Worm (Caenorhabditis elegans) whole organism, L1 larva: ENCODE results near the gene pafo-1.

Source experiments
- C04F5.9 ChIP-seq: sonication (generic microtip); optimal IDR thresholded peaks from 2 replicates; lab custom pipeline; 2016; ENCODE audit warnings: missing genetic modification characterization, missing compliant biosample characterization
- F16B12.6 ChIP-seq: fragments of 150-350 bp; optimal IDR thresholded peaks from 2 replicates; lab custom pipeline; 2014; ENCODE audit warnings: missing biosample characterization, missing genetic modification characterization
- Y116A8C.19 ChIP-seq: sonication (generic microtip); optimal IDR thresholded peaks from 2 replicates; lab custom pipeline; 2016; ENCODE audit warnings: missing compliant biosample characterization, missing genetic modification characterization, borderline replicate concordance
- alr-1 ChIP-seq: fragments of 200-800 bp; sonication (Bioruptor generic); optimal IDR thresholded peaks from 2 replicates; lab custom pipeline; 2018; ENCODE audit warnings: borderline replicate concordance, mild to moderate bottlenecking, missing genetic modification characterization, missing compliant biosample characterization
- aly-2 ChIP-seq: fragments of 150-350 bp; optimal IDR thresholded peaks from 2 replicates; lab custom pipeline; 2014; ENCODE audit warnings: missing biosample characterization, missing genetic modification characterization
- ama-1 ChIP-seq: fragments of 150-350 bp; optimal IDR thresholded peaks from 2 replicates; lab custom pipeline; 2014
- blmp-1 ChIP-seq: fragments of 150-350 bp; optimal IDR thresholded peaks from 2 replicates; lab custom pipeline; 2014; ENCODE audit warnings: missing biosample characterization, missing genetic modification characterization
- ceh-63 ChIP-seq: fragments of 200-800 bp; sonication (Bioruptor generic); optimal IDR thresholded peaks from 2 replicates; lab custom pipeline; 2018; ENCODE audit warnings: mild to moderate bottlenecking, missing genetic modification characterization, missing compliant biosample characterization
- ceh-8 ChIP-seq: fragments of 200-800 bp; sonication (Bioruptor generic); optimal IDR thresholded peaks from 2 replicates; lab custom pipeline; 2018; ENCODE audit warnings: mild to moderate bottlenecking, missing genetic modification characterization, moderate library complexity, missing compliant biosample characterization
- ceh-82 ChIP-seq, 3 experiments: fragments of 150-350 bp in 1 of 3; sonication (generic microtip) in 2 of 3; optimal IDR thresholded peaks; 2 replicates each; lab custom pipeline; 2014 to 2017; ENCODE audit warnings: missing biosample characterization in 3 of 3, missing genetic modification characterization in 3 of 3
- ceh-88 ChIP-seq: fragments of 200-800 bp; sonication (Bioruptor generic); IDR thresholded peaks from 2 replicates; pipeline ENCODE4 v1.3.6; 2022; ENCODE audit warnings: missing genetic modification characterization, missing compliant biosample characterization
- ceh-90 ChIP-seq: sonication (generic microtip); optimal IDR thresholded peaks from 2 replicates; lab custom pipeline; 2016; ENCODE audit warnings: missing genetic modification characterization, missing compliant biosample characterization
- ces-1 ChIP-seq: fragments of 150-350 bp; optimal IDR thresholded peaks from 2 replicates; lab custom pipeline; 2014; ENCODE audit warnings: missing biosample characterization, missing genetic modification reagents, missing genetic modification characterization
- dpl-1 ChIP-seq, 3 experiments: fragments of 150-350 bp in 2 of 3; sonication (generic microtip) in 1 of 3; optimal IDR thresholded peaks; 2 replicates each; lab custom pipeline; 2014 to 2017; ENCODE audit warnings: missing biosample characterization in 3 of 3, missing genetic modification characterization in 3 of 3, missing genetic modification reagents in 3 of 3
- efl-3 ChIP-seq: fragments of 200-800 bp; sonication (Bioruptor generic); optimal IDR thresholded peaks from 2 replicates; lab custom pipeline; 2018; ENCODE audit warnings: mild to moderate bottlenecking, missing genetic modification characterization, missing compliant biosample characterization
- egl-27 ChIP-seq, 2 experiments: fragments of 150-350 bp in 1 of 2; sonication (generic microtip); optimal IDR thresholded peaks; 3 replicates each; lab custom pipeline; 2017 to 2018; ENCODE audit warnings: missing biosample characterization in 2 of 2, missing genetic modification characterization in 2 of 2, missing genetic modification reagents in 2 of 2
- elt-3 ChIP-seq, 6 experiments: fragments of 150-350 bp in 1 of 6; sonication (generic microtip); optimal IDR thresholded peaks; 2 replicates each; lab custom pipeline; 2017 to 2018; ENCODE audit warnings: missing biosample characterization in 6 of 6, missing genetic modification characterization in 6 of 6, inconsistent platforms in 1 of 6
- ets-5 ChIP-seq: fragments of 200-800 bp; sonication (Bioruptor generic); IDR thresholded peaks from 2 replicates; pipeline ENCODE4 v1.3.6; 2022; ENCODE audit warnings: missing genetic modification characterization, missing compliant biosample characterization
- fkh-10 ChIP-seq: sonication (generic microtip); optimal IDR thresholded peaks from 2 replicates; lab custom pipeline; 2017; ENCODE audit warnings: missing biosample characterization, missing genetic modification reagents, missing genetic modification characterization
- fkh-8 ChIP-seq: sonication (generic microtip); optimal IDR thresholded peaks from 2 replicates; lab custom pipeline; 2016; ENCODE audit warnings: mild to moderate bottlenecking, missing genetic modification characterization, missing compliant biosample characterization
- fos-1 ChIP-seq: fragments of 150-350 bp; optimal IDR thresholded peaks from 2 replicates; lab custom pipeline; 2014; ENCODE audit warnings: missing biosample characterization, missing genetic modification characterization
- grh-1 ChIP-seq: fragments of 200-800 bp; sonication (Bioruptor generic); IDR thresholded peaks from 2 replicates; pipeline ENCODE4 v1.3.6; 2022; ENCODE audit warnings: missing genetic modification reagents, missing genetic modification characterization, missing compliant biosample characterization
- hpl-2 ChIP-seq: fragments of 150-350 bp; optimal IDR thresholded peaks from 2 replicates; lab custom pipeline; 2014; ENCODE audit warnings: missing biosample characterization, missing genetic modification reagents, missing genetic modification characterization
- lin-13 ChIP-seq: fragments of 150-350 bp; optimal IDR thresholded peaks from 2 replicates; lab custom pipeline; 2014; ENCODE audit warnings: missing biosample characterization, missing genetic modification reagents, missing genetic modification characterization
- lin-35 ChIP-seq, 2 experiments: fragments of 150-350 bp; optimal IDR thresholded peaks; 2 replicates each; lab custom pipeline; 2014; ENCODE audit warnings: missing biosample characterization in 2 of 2, missing genetic modification characterization in 2 of 2, missing genetic modification reagents in 2 of 2
- lin-39 ChIP-seq: fragments of 150-350 bp; optimal IDR thresholded peaks from 2 replicates; lab custom pipeline; 2014; ENCODE audit warnings: missing biosample characterization, missing genetic modification reagents, missing genetic modification characterization
- lir-3 ChIP-seq: sonication (generic microtip); optimal IDR thresholded peaks from 2 replicates; lab custom pipeline; 2016; ENCODE audit warnings: mild to moderate bottlenecking, missing genetic modification characterization, moderate library complexity, missing compliant biosample characterization; ENCODE audit not compliant: poor library complexity
- mab-9 ChIP-seq: fragments of 200-800 bp; sonication (Bioruptor generic); IDR thresholded peaks from 2 replicates; pipeline ENCODE4 v1.3.6; 2022; ENCODE audit warnings: missing genetic modification reagents, missing genetic modification characterization, missing compliant biosample characterization
- mef-2 ChIP-seq: fragments of 150-350 bp; optimal IDR thresholded peaks from 2 replicates; lab custom pipeline; 2014; ENCODE audit warnings: missing biosample characterization, missing genetic modification characterization
- mep-1 ChIP-seq: fragments of 150-350 bp; optimal IDR thresholded peaks from 2 replicates; lab custom pipeline; 2014; ENCODE audit warnings: missing biosample characterization, missing genetic modification characterization
- nhr-11 ChIP-seq: fragments of 150-350 bp; optimal IDR thresholded peaks from 2 replicates; lab custom pipeline; 2014; ENCODE audit warnings: missing biosample characterization, missing genetic modification characterization
- nhr-20 ChIP-seq: sonication (generic microtip); optimal IDR thresholded peaks from 2 replicates; lab custom pipeline; 2016; ENCODE audit warnings: mild to moderate bottlenecking, missing genetic modification characterization, missing compliant biosample characterization
- nhr-237 ChIP-seq: fragments of 150-350 bp; optimal IDR thresholded peaks from 2 replicates; lab custom pipeline; 2014; ENCODE audit warnings: missing biosample characterization, missing genetic modification characterization
- nhr-28 ChIP-seq: fragments of 150-350 bp; optimal IDR thresholded peaks from 2 replicates; lab custom pipeline; 2014; ENCODE audit warnings: missing biosample characterization, missing genetic modification characterization
- nhr-47 ChIP-seq: sonication (generic microtip); optimal IDR thresholded peaks from 2 replicates; lab custom pipeline; 2016; ENCODE audit warnings: mild to moderate bottlenecking, missing genetic modification characterization, moderate library complexity, missing compliant biosample characterization
- nhr-71 ChIP-seq: sonication (generic microtip); optimal IDR thresholded peaks from 2 replicates; lab custom pipeline; 2016; ENCODE audit warnings: mild to moderate bottlenecking, missing genetic modification characterization, moderate library complexity, missing compliant biosample characterization
- nhr-76 ChIP-seq: sonication (generic microtip); optimal IDR thresholded peaks from 2 replicates; lab custom pipeline; 2017; ENCODE audit warnings: missing biosample characterization, missing genetic modification characterization
- nhr-77 ChIP-seq: fragments of 150-350 bp; optimal IDR thresholded peaks from 2 replicates; lab custom pipeline; 2014; ENCODE audit warnings: missing biosample characterization, missing genetic modification characterization
- nhr-84 ChIP-seq: sonication (generic microtip); optimal IDR thresholded peaks from 2 replicates; lab custom pipeline; 2017; ENCODE audit warnings: missing biosample characterization, missing genetic modification characterization
- nhr-85 ChIP-seq: sonication (generic microtip); peaks from one replicate; lab custom pipeline; 2016; ENCODE audit warnings: missing genetic modification characterization, inconsistent platforms, missing compliant biosample characterization
- pag-3 ChIP-seq: sonication (generic microtip); optimal IDR thresholded peaks from 2 replicates; lab custom pipeline; 2017; ENCODE audit warnings: missing genetic modification characterization, mild to moderate bottlenecking, missing compliant biosample characterization, antibody characterized with exemption, borderline replicate concordance; ENCODE audit not compliant: insufficient read depth
- rnt-1 ChIP-seq: sonication (generic microtip); optimal IDR thresholded peaks from 2 replicates; lab custom pipeline; 2016; ENCODE audit warnings: mild to moderate bottlenecking, missing genetic modification characterization, moderate library complexity, missing compliant biosample characterization
- skn-1 ChIP-seq: fragments of 150-350 bp; optimal IDR thresholded peaks from 2 replicates; lab custom pipeline; 2014; ENCODE audit warnings: missing biosample characterization, missing genetic modification characterization
- snu-23 ChIP-seq: sonication (generic microtip); optimal IDR thresholded peaks from 2 replicates; lab custom pipeline; 2016; ENCODE audit warnings: missing genetic modification characterization, missing compliant biosample characterization
- sptf-1 ChIP-seq: fragments of 150-350 bp; optimal IDR thresholded peaks from 2 replicates; lab custom pipeline; 2014; ENCODE audit warnings: missing biosample characterization, missing genetic modification characterization
- sup-37 ChIP-seq: fragments of 200-800 bp; sonication (Bioruptor generic); optimal IDR thresholded peaks from 2 replicates; lab custom pipeline; 2018; ENCODE audit warnings: mild to moderate bottlenecking, missing genetic modification characterization, missing compliant biosample characterization
- swsn-7 ChIP-seq: sonication (generic microtip); optimal IDR thresholded peaks from 2 replicates; lab custom pipeline; 2016; ENCODE audit warnings: missing genetic modification characterization, missing compliant biosample characterization
- tlp-1 ChIP-seq: fragments of 150-350 bp; optimal IDR thresholded peaks from 2 replicates; lab custom pipeline; 2014; ENCODE audit warnings: missing biosample characterization, missing genetic modification characterization
- unc-130 ChIP-seq: fragments of 150-350 bp; optimal IDR thresholded peaks from 2 replicates; lab custom pipeline; 2017; ENCODE audit warnings: missing biosample characterization, missing genetic modification characterization, inconsistent platforms
- unc-62 ChIP-seq: fragments of 150-350 bp; optimal IDR thresholded peaks from 2 replicates; lab custom pipeline; 2014; ENCODE audit warnings: missing biosample characterization, missing genetic modification reagents, missing genetic modification characterization
- unc-98 ChIP-seq: fragments of 200-800 bp; sonication (Bioruptor generic); IDR thresholded peaks from 2 replicates; pipeline ENCODE4 v1.3.6; 2022; ENCODE audit warnings: missing genetic modification characterization, missing compliant biosample characterization
- xbp-1 ChIP-seq: sonication (generic microtip); optimal IDR thresholded peaks from 2 replicates; lab custom pipeline; 2016; ENCODE audit warnings: missing genetic modification characterization, missing compliant biosample characterization
- ztf-11 ChIP-seq, 2 experiments: sonication (generic microtip); optimal IDR thresholded peaks; 2 replicates each; lab custom pipeline; 2016 to 2017; ENCODE audit warnings: missing genetic modification characterization in 2 of 2, missing biosample characterization in 1 of 2, missing compliant biosample characterization in 1 of 2

pafo-1 gene

DNA sequence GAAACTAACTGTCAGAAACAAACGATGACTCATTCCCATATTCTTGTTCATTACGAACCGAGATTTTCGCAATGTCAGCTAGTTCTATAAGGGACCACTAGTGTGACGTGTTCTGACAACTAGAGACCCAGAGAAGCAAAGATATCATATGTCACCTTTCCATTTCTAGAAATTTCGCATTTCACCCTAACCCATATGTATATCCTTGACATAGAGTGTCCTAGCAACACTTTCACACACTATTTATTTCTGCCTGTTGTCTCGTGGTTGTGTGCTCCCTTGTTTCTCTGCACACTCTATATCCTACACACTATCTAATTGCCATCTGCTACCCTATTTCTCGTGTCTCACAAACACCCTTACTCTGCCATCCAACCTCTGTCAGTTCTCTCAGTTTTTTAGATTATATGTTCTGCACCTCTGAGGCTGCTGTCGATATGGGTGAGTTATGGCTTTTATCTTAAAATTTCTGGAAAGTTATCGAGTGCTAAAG is 27.5 kb downstream of the pafo-1 start, which contains the start of the genes F38B7.17 and F38B7.3 (continued):
- no peak for TF ChIP-seq pag-3 (tag; lab: Kevin White, UChicago)
- peak; percentile 47 for TF ChIP-seq rnt-1 (tag; lab: Kevin White, UChicago)
- peak; percentile 79 for TF ChIP-seq nhr-47 (tag; lab: Kevin White, UChicago)
- TF ChIP-seq sptf-1 (tag; lab: Kevin White, UChicago), result no peak
- TF ChIP-seq hpl-2, result no peak
- TF ChIP-seq nhr-84 (tag; lab: Kevin White, UChicago), result no peak
- TF ChIP-seq tlp-1, result no peak
- TF ChIP-seq mef-2 (tag; lab: Kevin White, UChicago), result no peak
- no peak for TF ChIP-seq mab-9 (GFP tag; lab: Robert Waterston, UW)
- TF ChIP-seq efl-3 (GFP tag; lab: Kevin White, UChicago), result no peak
- TF ChIP-seq fos-1 (tag; lab: Kevin White, UChicago), result peak; percentile 46
- TF ChIP-seq blmp-1 (tag; lab: Kevin White, UChicago), result peak; percentile 66
- TF ChIP-seq ceh-8, result peak; percentile 56
- no peak for TF ChIP-seq unc-130 (tag; lab: Kevin White, UChicago)
- peak; percentile 43 for TF ChIP-seq lir-3 (tag; lab: Kevin White, UChicago)
- TF ChIP-seq nhr-71 (tag; lab: Kevin White, UChicago), result peak; percentile 84
- no peak for TF ChIP-seq elt-3 (tag; optimal IDR thresholded peaks at IDR 0.05; lab: Kevin White, UChicago)
- TF ChIP-seq ces-1 (GFP tag; lab: Kevin White, UChicago), result no peak
- no peak for TF ChIP-seq nhr-28
- peak; percentile 73 for TF ChIP-seq nhr-85
- TF ChIP-seq fkh-8 (tag; lab: Kevin White, UChicago), result peak; percentile 95
- no peak for TF ChIP-seq aly-2 (tag; lab: Kevin White, UChicago)
- no peak for TF ChIP-seq C04F5.9 (tag; lab: Kevin White, UChicago)
- TF ChIP-seq snu-23 (GFP tag; lab: Kevin White, UChicago), result peak; percentile 79
- TF ChIP-seq swsn-7, result peak; percentile 77
- no peak for TF ChIP-seq unc-62
- TF ChIP-seq Y116A8C.19 (tag; lab: Kevin White, UChicago), result no peak
- TF ChIP-seq nhr-20 (tag; lab: Kevin White, UChicago), result peak; percentile 83
- TF ChIP-seq F16B12.6, result no peak
- peak; percentile 64 to 70 for TF ChIP-seq lin-35 (GFP tag; optimal IDR thresholded peaks at IDR 0.05; lab: Kevin White, UChicago)
- no peak for TF ChIP-seq unc-98
- TF ChIP-seq skn-1 (tag; lab: Kevin White, UChicago), result peak; percentile 50
- peak; percentile 61 for TF ChIP-seq xbp-1 (tag; lab: Kevin White, UChicago)
- no peak for TF ChIP-seq grh-1 (GFP tag; lab: Robert Waterston, UW)
- no peak for TF ChIP-seq alr-1
- TF ChIP-seq mep-1 (tag; lab: Kevin White, UChicago), result peak; percentile 80
- TF ChIP-seq ceh-63, result no peak
- TF ChIP-seq egl-27 (tag; optimal IDR thresholded peaks at IDR 0.05; lab: Kevin White, UChicago), result no peak
- TF ChIP-seq nhr-237 (tag; lab: Kevin White, UChicago), result no peak
- peak; percentile 67 for TF ChIP-seq nhr-11 (tag; lab: Kevin White, UChicago)
- no peak for TF ChIP-seq ceh-90 (tag; lab: Kevin White, UChicago)
- no peak for TF ChIP-seq ceh-88 (GFP tag; lab: Robert Waterston, UW)
- TF ChIP-seq fkh-10, result no peak
- no peak for TF ChIP-seq nhr-76 (tag; lab: Kevin White, UChicago)
- TF ChIP-seq ets-5 (GFP tag; lab: Robert Waterston, UW), result 0 out of 2 replicates have a peak, but pooled peaks have one; percentile 64
- no peak for TF ChIP-seq ama-1 (lab: Kevin White, UChicago)
- TF ChIP-seq sup-37 (GFP tag; lab: Kevin White, UChicago), result no peak
- peak; percentile 26 to 39 (median 34) for TF ChIP-seq dpl-1 (GFP tag; optimal IDR thresholded peaks at IDR 0.05; lab: Kevin White, UChicago)
- peak; percentile 8 for TF ChIP-seq lin-13
- no peak for TF ChIP-seq lin-39
- peak in 1 of 3 experiments; percentile 9 for TF ChIP-seq ceh-82 (tag; optimal IDR thresholded peaks at IDR 0.05; lab: Kevin White, UChicago)
- TF ChIP-seq nhr-77, result peak; percentile 43
- peak in 1 of 2 experiments; percentile 2 for TF ChIP-seq ztf-11 (tag; optimal IDR thresholded peaks at IDR 0.05; lab: Kevin White, UChicago)
